Fruit fly (Drosophila melanogaster) whole organism, embryonic: ENCODE measurements around the gene CG9452.

Experiments
- Atf6 ChIP-seq: fragments of 200-800 bp; sonication (Bioruptor generic); IDR thresholded peaks from 2 replicates; pipeline ENCODE4 v1.3.6; 2022; ENCODE audit warnings: missing biosample characterization, missing genetic modification characterization
- CG10274 ChIP-seq: fragments of 200-800 bp; sonication (Bioruptor generic); optimal IDR thresholded peaks from 3 replicates; lab custom pipeline; 2017; ENCODE audit warnings: missing biosample characterization, mild to moderate bottlenecking, missing genetic modification characterization
- CG10462 ChIP-seq: fragments of 200-800 bp; sonication (Bioruptor generic); optimal IDR thresholded peaks from 2 replicates; lab custom pipeline; 2016; ENCODE audit warnings: missing biosample characterization, missing genetic modification characterization
- CG10654 ChIP-seq: fragments of 200-800 bp; sonication (Bioruptor generic); optimal IDR thresholded peaks from 2 replicates; lab custom pipeline; 2016; ENCODE audit warnings: missing biosample characterization, missing genetic modification characterization
- CG12219 ChIP-seq: fragments of 200-800 bp; sonication (Bioruptor generic); optimal IDR thresholded peaks from 3 replicates; lab custom pipeline; 2018; ENCODE audit warnings: missing biosample characterization, mild to moderate bottlenecking, missing genetic modification characterization
- CG12942 ChIP-seq: fragments of 200-800 bp; sonication (Bioruptor generic); optimal IDR thresholded peaks from 3 replicates; lab custom pipeline; 2016; ENCODE audit warnings: missing biosample characterization, missing genetic modification characterization
- CG13287 ChIP-seq: fragments of 200-800 bp; sonication (Bioruptor generic); IDR thresholded peaks from 2 replicates; pipeline ENCODE4 v1.3.6; 2022; ENCODE audit warnings: missing biosample characterization, missing genetic modification characterization; ENCODE audit not compliant: partially characterized antibody
- CG13424 ChIP-seq: fragments of 200-800 bp; sonication (Bioruptor generic); optimal IDR thresholded peaks from 2 replicates; lab custom pipeline; 2019; ENCODE audit warnings: missing biosample characterization, mild to moderate bottlenecking, missing genetic modification characterization, moderate library complexity
- CG15479 ChIP-seq: fragments of 200-800 bp; sonication (Bioruptor generic); optimal IDR thresholded peaks from 3 replicates; lab custom pipeline; 2019; ENCODE audit warnings: missing biosample characterization, mild to moderate bottlenecking, missing genetic modification characterization, moderate library complexity
- CG16813 ChIP-seq: fragments of 200-800 bp; sonication (Bioruptor generic); IDR thresholded peaks from 3 replicates; pipeline ENCODE4 v1.3.6; 2022; ENCODE audit warnings: missing biosample characterization, missing genetic modification characterization; ENCODE audit not compliant: partially characterized antibody
- CG5245 ChIP-seq: fragments of 200-800 bp; sonication (Bioruptor generic); optimal IDR thresholded peaks from 3 replicates; lab custom pipeline; 2016; ENCODE audit warnings: missing biosample characterization, missing genetic modification characterization
- CG7745 ChIP-seq: fragments of 200-800 bp; sonication (Bioruptor generic); optimal IDR thresholded peaks from 2 replicates; lab custom pipeline; 2018; ENCODE audit warnings: missing biosample characterization, mild to moderate bottlenecking, missing genetic modification characterization, moderate library complexity
- CG7786 ChIP-seq: fragments of 200-800 bp; sonication (Bioruptor generic); optimal IDR thresholded peaks from 2 replicates; lab custom pipeline; 2016; ENCODE audit warnings: missing biosample characterization, missing genetic modification characterization
- CG7963 ChIP-seq: fragments of 200-800 bp; sonication (Bioruptor generic); IDR thresholded peaks from 3 replicates; pipeline ENCODE4 v1.3.6; 2022; ENCODE audit warnings: missing biosample characterization, missing genetic modification characterization; ENCODE audit not compliant: partially characterized antibody
- CG9609 ChIP-seq: fragments of 200-800 bp; sonication (Bioruptor generic); optimal IDR thresholded peaks from 3 replicates; lab custom pipeline; 2016; ENCODE audit warnings: missing biosample characterization, missing genetic modification characterization
- CG9727 ChIP-seq: fragments of 200-800 bp; sonication (Bioruptor generic); optimal IDR thresholded peaks from 3 replicates; lab custom pipeline; 2017; ENCODE audit warnings: missing biosample characterization, mild to moderate bottlenecking, missing genetic modification characterization
- D ChIP-seq, 2 experiments: fragments of 200-800 bp in 1 of 2; fragments of >200 bp in 1 of 2; sonication (Bioruptor generic) in 1 of 2; optimal IDR thresholded peaks; 2 replicates in 1 of 2; 3 replicates in 1 of 2; lab custom pipeline; 2017; ENCODE audit warnings: mild to moderate bottlenecking in 1 of 2, missing biosample characterization in 1 of 2, missing genetic modification characterization in 1 of 2, missing genetic modification reagents in 1 of 2
- Dip3 ChIP-seq: fragments of 200-800 bp; sonication (Bioruptor generic); optimal IDR thresholded peaks from 3 replicates; lab custom pipeline; 2016; ENCODE audit warnings: missing biosample characterization, missing genetic modification characterization
- Elba2 ChIP-seq: fragments of 200-800 bp; sonication (Bioruptor generic); optimal IDR thresholded peaks from 3 replicates; lab custom pipeline; 2016; ENCODE audit warnings: missing biosample characterization, missing genetic modification characterization
- Ets65A ChIP-seq: fragments of 200-800 bp; sonication (Bioruptor generic); peaks from one replicate; lab custom pipeline; 2016; ENCODE audit warnings: missing biosample characterization, missing genetic modification characterization
- HHEX ChIP-seq: fragments of 200-800 bp; sonication (Bioruptor generic); optimal IDR thresholded peaks from 3 replicates; lab custom pipeline; 2017; ENCODE audit warnings: missing biosample characterization, mild to moderate bottlenecking, missing genetic modification characterization, missing genetic modification reagents
- HLH3B ChIP-seq: fragments of 200-800 bp; sonication (Bioruptor generic); IDR thresholded peaks from 2 replicates; pipeline ENCODE4 v1.3.6; 2022; ENCODE audit warnings: missing biosample characterization, missing genetic modification characterization
- HLH4C ChIP-seq: fragments of 200-800 bp; sonication (Bioruptor generic); IDR thresholded peaks from 3 replicates; pipeline ENCODE4 v1.3.6; 2022; ENCODE audit warnings: missing biosample characterization, missing genetic modification characterization; ENCODE audit not compliant: partially characterized antibody
- Hmx ChIP-seq: fragments of 200-800 bp; sonication (Bioruptor generic); optimal IDR thresholded peaks from 2 replicates; lab custom pipeline; 2016; ENCODE audit warnings: missing biosample characterization, missing genetic modification characterization
- Kr ChIP-seq: fragments of 200-800 bp; sonication (Bioruptor generic); optimal IDR thresholded peaks from 2 replicates; lab custom pipeline; 2017; ENCODE audit warnings: missing biosample characterization, mild to moderate bottlenecking, missing genetic modification characterization
- Med ChIP-seq: fragments of 200-800 bp; sonication (Bioruptor generic); peaks from one replicate; lab custom pipeline; 2016; ENCODE audit warnings: missing biosample characterization, missing genetic modification characterization, mild to moderate bottlenecking, inconsistent platforms, moderate library complexity
- Nf-YB ChIP-seq: fragments of 200-800 bp; sonication (Bioruptor generic); optimal IDR thresholded peaks from 3 replicates; lab custom pipeline; 2019; ENCODE audit warnings: missing biosample characterization, mild to moderate bottlenecking, missing genetic modification characterization, moderate library complexity
- Tbp ChIP-seq: fragments of >200 bp; optimal IDR thresholded peaks from 2 replicates; lab custom pipeline; 2018; ENCODE audit warnings: missing biosample characterization, missing genetic modification characterization
- ab ChIP-seq: fragments of 200-800 bp; sonication (Bioruptor generic); optimal IDR thresholded peaks from 2 replicates; lab custom pipeline; 2016; ENCODE audit warnings: missing biosample characterization, missing genetic modification characterization
- abd-A ChIP-seq: fragments of 200-800 bp; sonication (Bioruptor generic); optimal IDR thresholded peaks from 3 replicates; lab custom pipeline; 2019; ENCODE audit warnings: missing biosample characterization, mild to moderate bottlenecking, missing genetic modification characterization, moderate library complexity
- ase ChIP-seq: fragments of 200-800 bp; sonication (Bioruptor generic); IDR thresholded peaks from 3 replicates; pipeline ENCODE4 v1.3.6; 2022; ENCODE audit warnings: missing biosample characterization, missing genetic modification characterization
- chm ChIP-seq: fragments of 200-800 bp; sonication (Bioruptor generic); IDR thresholded peaks from 2 replicates; pipeline ENCODE4 v1.3.6; 2022; ENCODE audit warnings: missing biosample characterization, missing genetic modification characterization
- chn ChIP-seq: fragments of 200-800 bp; sonication (Bioruptor generic); optimal IDR thresholded peaks from 2 replicates; lab custom pipeline; 2016; ENCODE audit warnings: missing biosample characterization, missing genetic modification characterization
- crol ChIP-seq: fragments of 200-800 bp; sonication (Bioruptor generic); IDR thresholded peaks from 2 replicates; pipeline ENCODE4 v1.3.6; 2022; ENCODE audit warnings: missing biosample characterization, missing genetic modification characterization
- danr ChIP-seq: fragments of 200-800 bp; sonication (Bioruptor generic); IDR thresholded peaks from 2 replicates; pipeline ENCODE4 v1.3.6; 2022; ENCODE audit warnings: missing biosample characterization, missing genetic modification characterization
- disco-r ChIP-seq: fragments of 200-800 bp; sonication (Bioruptor generic); optimal IDR thresholded peaks from 2 replicates; lab custom pipeline; 2016; ENCODE audit warnings: missing biosample characterization, missing genetic modification characterization
- dmrt11E ChIP-seq: fragments of 200-800 bp; sonication (Bioruptor generic); optimal IDR thresholded peaks from 3 replicates; lab custom pipeline; 2018; ENCODE audit warnings: missing biosample characterization, mild to moderate bottlenecking, missing genetic modification characterization, moderate library complexity
- gfzf ChIP-seq: fragments of 200-800 bp; sonication (Bioruptor generic); optimal IDR thresholded peaks from 2 replicates; lab custom pipeline; 2016; ENCODE audit warnings: missing biosample characterization, mild to moderate bottlenecking, missing genetic modification characterization, moderate library complexity
- ind ChIP-seq: fragments of 200-800 bp; sonication (Bioruptor generic); optimal IDR thresholded peaks from 3 replicates; lab custom pipeline; 2016; ENCODE audit warnings: missing biosample characterization, missing genetic modification characterization
- jigr1 ChIP-seq: fragments of 200-800 bp; sonication (Bioruptor generic); IDR thresholded peaks from 3 replicates; pipeline ENCODE4 v1.3.6; 2022; ENCODE audit warnings: missing biosample characterization, missing genetic modification characterization
- lmd ChIP-seq: fragments of 200-800 bp; sonication (Bioruptor generic); IDR thresholded peaks from 2 replicates; pipeline ENCODE4 v1.3.6; 2022; ENCODE audit warnings: missing biosample characterization, missing genetic modification characterization
- nerfin-2 ChIP-seq: fragments of 200-800 bp; sonication (Bioruptor generic); IDR thresholded peaks from 2 replicates; pipeline ENCODE4 v1.3.6; 2022; ENCODE audit warnings: missing biosample characterization, missing genetic modification characterization; ENCODE audit not compliant: partially characterized antibody
- pum ChIP-seq: fragments of 200-800 bp; sonication (Bioruptor generic); optimal IDR thresholded peaks from 2 replicates; lab custom pipeline; 2016; ENCODE audit warnings: missing biosample characterization, missing genetic modification characterization
- sens ChIP-seq: fragments of 200-800 bp; sonication (Bioruptor generic); peaks from one replicate; lab custom pipeline; 2016; ENCODE audit warnings: missing biosample characterization, missing genetic modification characterization
- sim ChIP-seq: fragments of 200-800 bp; sonication (Bioruptor generic); IDR thresholded peaks from 2 replicates; pipeline ENCODE4 v1.3.6; 2022; ENCODE audit warnings: missing biosample characterization, missing genetic modification characterization
- sna ChIP-seq: fragments of 200-800 bp; sonication (Bioruptor generic); IDR thresholded peaks from 2 replicates; pipeline ENCODE4 v1.3.6; 2022; ENCODE audit warnings: missing biosample characterization, missing genetic modification characterization; ENCODE audit not compliant: partially characterized antibody
- sqz ChIP-seq: fragments of 200-800 bp; sonication (Bioruptor generic); optimal IDR thresholded peaks from 3 replicates; lab custom pipeline; 2018; ENCODE audit warnings: missing biosample characterization, mild to moderate bottlenecking, missing genetic modification characterization
- tgo ChIP-seq: fragments of 200-800 bp; sonication (Bioruptor generic); IDR thresholded peaks from 3 replicates; pipeline ENCODE4 v1.3.6; 2022; ENCODE audit warnings: missing biosample characterization, missing genetic modification characterization
- yki ChIP-seq: fragments of >200 bp; optimal IDR thresholded peaks from 3 replicates; lab custom pipeline; 2018
- zf30C ChIP-seq: fragments of 200-800 bp; sonication (Bioruptor generic); optimal IDR thresholded peaks from 3 replicates; lab custom pipeline; 2018; ENCODE audit warnings: missing biosample characterization, mild to moderate bottlenecking, missing genetic modification characterization
- zfh2 ChIP-seq: fragments of 200-800 bp; sonication (Bioruptor generic); optimal IDR thresholded peaks from 2 replicates; lab custom pipeline; 2016; ENCODE audit warnings: missing biosample characterization, missing genetic modification characterization

Gene CG9452

dm6 chr3L:19552136-19552773, 48.6 kb upstream of the CG9452 start, which contains the start of the genes Ltn1 and CG9300 (continued):
- TF ChIP-seq HLH3B (GFP tag; lab: Robert Waterston, UW) (no peak), Ets65A (GFP tag; lab: Kevin White, UChicago) (peak; percentile 90), zf30C (GFP tag; lab: Kevin White, UChicago) (no peak), chm (GFP tag; lab: Robert Waterston, UW) (no peak), CG7745 (tag; lab: Kevin White, UChicago) (no peak), HLH4C (peak; percentile 43; the same call in 1 of the 3 replicates), nerfin-2 (no peak), ind (GFP tag; lab: Kevin White, UChicago) (no peak), sens (GFP tag; lab: Kevin White, UChicago) (peak; percentile 93), dmrt11E (tag; lab: Kevin White, UChicago) (peak; percentile 3), HHEX (GFP tag; lab: Kevin White, UChicago) (no peak), CG7963 (GFP tag; lab: Robert Waterston, UW) (no peak), Dip3 (GFP tag; lab: Kevin White, UChicago) (no peak), Hmx (GFP tag; lab: Kevin White, UChicago) (no peak), Kr (GFP tag; lab: Kevin White, UChicago) (no peak), abd-A (tag; lab: Kevin White, UChicago) (no peak), CG5245 (GFP tag; lab: Kevin White, UChicago) (no peak), lmd (GFP tag; lab: Robert Waterston, UW) (no peak; the same call in 1 of the 2 replicates), D (optimal IDR thresholded peaks at IDR 0.05; lab: Kevin White, UChicago) (peak; percentile 35), D (GFP tag; optimal IDR thresholded peaks at IDR 0.05; lab: Kevin White, UChicago) (no peak), CG10274 (GFP tag; lab: Kevin White, UChicago) (no peak), Atf6 (GFP tag; lab: Robert Waterston, UW) (no peak), ase (no peak), sna (GFP tag; lab: Robert Waterston, UW) (peak; percentile 57; the same call in 1 of the 2 replicates), zfh2 (peak; percentile 18), tgo (GFP tag; lab: Robert Waterston, UW) (no peak), Med (GFP tag; lab: Kevin White, UChicago) (no peak), CG13424 (tag; lab: Kevin White, UChicago) (no peak), CG9727 (GFP tag; lab: Kevin White, UChicago) (no peak), jigr1 (GFP tag; lab: Robert Waterston, UW) (no peak), chn (no peak), danr (GFP tag; lab: Robert Waterston, UW) (no peak), CG7786 (GFP tag; lab: Kevin White, UChicago) (peak; percentile 1), CG13287 (GFP tag; lab: Robert Waterston, UW) (peak; percentile 70), pum (GFP tag; lab: Kevin White, UChicago) (no peak), CG10462 (GFP tag; lab: Kevin White, UChicago) (no peak), CG10654 (peak; percentile 5), yki (lab: Kevin White, UChicago) (no peak), CG16813 (GFP tag; lab: Robert Waterston, UW) (peak; percentile 51; the same call in 2 of the 3 replicates), CG12942 (GFP tag; lab: Kevin White, UChicago) (no peak), Elba2 (no peak), CG15479 (no peak), disco-r (GFP tag; lab: Kevin White, UChicago) (no peak), CG12219 (GFP tag; lab: Kevin White, UChicago) (no peak), ab (GFP tag; lab: Kevin White, UChicago) (no peak), Tbp (GFP tag; lab: Kevin White, UChicago) (no peak), crol (GFP tag; lab: Robert Waterston, UW) (no peak), gfzf (GFP tag; lab: Kevin White, UChicago) (peak; percentile 52), Nf-YB (GFP tag; lab: Kevin White, UChicago) (no peak), sqz (no peak), sim (GFP tag; lab: Robert Waterston, UW) (no peak), CG9609 (GFP tag; lab: Kevin White, UChicago) (peak; percentile 28)
